Fruit fly (Drosophila melanogaster): Measurements from ENCODE around the gene CG10154.

dm6 chr3L:13437036-13437435 is at the start of gene CG10154:
- no peak for TF ChIP-seq Dfd (GFP tag; optimal IDR thresholded peaks at IDR 0.05)
- TF ChIP-seq Abd-B (GFP tag; optimal IDR thresholded peaks at IDR 0.05) = no peak
- TF ChIP-seq br (GFP tag; optimal IDR thresholded peaks at IDR 0.05) = no peak

All from whole organism, wandering third instar larva.